Fruit fly (Drosophila melanogaster): ENCODE results near the gene Ccm3.

- no peak for TF ChIP-seq Myc (optimal IDR thresholded peaks at IDR 0.05)
- TF ChIP-seq ttk (optimal IDR thresholded peaks at IDR 0.05) = no peak
- no peak for TF ChIP-seq Sin3A (optimal IDR thresholded peaks at IDR 0.05)
- TF ChIP-seq psq (optimal IDR thresholded peaks at IDR 0.05) = no peak
Observed at dm6 chr3R:15418824-15419530, 47.2 kb downstream of the Ccm3 start.
